Worm (Caenorhabditis elegans) whole organism, L4 larva: Measurements from ENCODE around the gene EGAP9.4.

Experiments
- ZK337.2 ChIP-seq: fragments of 200-800 bp; sonication (Bioruptor generic); IDR thresholded peaks from 2 replicates; pipeline ENCODE4 v1.3.6; 2022; ENCODE audit warnings: missing genetic modification reagents, missing genetic modification characterization, missing compliant biosample characterization
- zfp-2 ChIP-seq: sonication (generic microtip); optimal IDR thresholded peaks from 2 replicates; lab custom pipeline; 2016; ENCODE audit warnings: mild to moderate bottlenecking, missing genetic modification characterization, missing compliant biosample characterization

ce11 chrV:6559585-6559984 is 17.1 kb upstream of the EGAP9.4 start:
- peak; percentile 30 for TF ChIP-seq zfp-2
- TF ChIP-seq ZK337.2, result no peak; the same call in 1 of the 2 replicates
